Fruit fly (Drosophila melanogaster): ENCODE results near the gene CG4318.

Gene CG4318

dm6 chrX:13130175-13130822 lies 24.4 kb downstream of the CG4318 start (continued):
- TF ChIP-seq CG6654 (GFP tag; optimal IDR thresholded peaks at IDR 0.05) (peak; percentile 52), CG4424 (GFP tag; optimal IDR thresholded peaks at IDR 0.05) (peak; percentile 73), lola (GFP tag; optimal IDR thresholded peaks at IDR 0.05) (peak in 2 of 3 experiments; percentile 37 to 82), peb (GFP tag; IDR thresholded peaks at IDR 0.05) (no peak), Atf-2 (GFP tag; optimal IDR thresholded peaks at IDR 0.05) (peak; percentile 77), CG12942 (GFP tag; optimal IDR thresholded peaks at IDR 0.05) (peak; percentile 49), CG4404 (GFP tag; IDR thresholded peaks at IDR 0.05) (no peak), B-H1 (GFP tag; IDR thresholded peaks at IDR 0.05) (no peak), CTCF (GFP tag; optimal IDR thresholded peaks at IDR 0.05) (peak; percentile 5), NFAT (GFP tag; IDR thresholded peaks at IDR 0.05) (no peak), p53 (GFP tag; optimal IDR thresholded peaks at IDR 0.05) (peak; percentile 15), tap (tag; optimal IDR thresholded peaks at IDR 0.05) (no peak), scrt (GFP tag; optimal IDR thresholded peaks at IDR 0.05) (peak; percentile 95), CG30020 (tag; optimal IDR thresholded peaks at IDR 0.05) (peak; percentile 35), E2f2 (GFP tag; IDR thresholded peaks at IDR 0.05) (0 out of 2 replicates have a peak, but pooled peaks have one; percentile 7), disco-r (GFP tag; optimal IDR thresholded peaks at IDR 0.05) (peak; percentile 29), Optix (GFP tag; IDR thresholded peaks at IDR 0.05) (peak; percentile 36; the same call in 1 of the 3 replicates), Dip3 (GFP tag; optimal IDR thresholded peaks at IDR 0.05) (peak; percentile 49), row (GFP tag; IDR thresholded peaks at IDR 0.05) (peak; percentile 71), Meics (GFP tag; optimal IDR thresholded peaks at IDR 0.05) (peak; percentile 81), Ets97D (GFP tag; optimal IDR thresholded peaks at IDR 0.05) (no peak), Drgx (GFP tag; IDR thresholded peaks at IDR 0.05) (peak; percentile 59; the same call in 1 of the 2 replicates), cas (GFP tag; IDR thresholded peaks at IDR 0.05) (no peak), hkb (optimal IDR thresholded peaks at IDR 0.05) (no peak), hkb (GFP tag; IDR thresholded peaks at IDR 0.05) (peak; percentile 70), Fer1 (GFP tag; optimal IDR thresholded peaks at IDR 0.05) (peak; percentile 83), bab2 (GFP tag; optimal IDR thresholded peaks at IDR 0.05) (peak; percentile 52), Dek (tag; optimal IDR thresholded peaks at IDR 0.05) (peak; percentile 54), CG10366 (GFP tag; IDR thresholded peaks at IDR 0.05) (no peak; the same call in 1 of the 2 replicates), NK7.1 (GFP tag; optimal IDR thresholded peaks at IDR 0.05) (peak; percentile 60), CG12155 (GFP tag; optimal IDR thresholded peaks at IDR 0.05) (peak; percentile 39), CG7928 (GFP tag; optimal IDR thresholded peaks at IDR 0.05) (peak; percentile 9), wdn (GFP tag; IDR thresholded peaks at IDR 0.05) (no peak), CG13287 (GFP tag; IDR thresholded peaks at IDR 0.05; ENCODE audit: partially characterized antibody) (no peak), Hr3 (GFP tag; optimal IDR thresholded peaks at IDR 0.05) (peak; percentile 36), tgo (GFP tag; IDR thresholded peaks at IDR 0.05) (peak; percentile 39; the same call in 1 of the 3 replicates), CG8924 (tag; optimal IDR thresholded peaks at IDR 0.05) (peak; percentile 84), danr (GFP tag; IDR thresholded peaks at IDR 0.05) (peak; percentile 33; the same call in 1 of the 2 replicates), CG13424 (tag; optimal IDR thresholded peaks at IDR 0.05) (peak; percentile 83), Neu2 (GFP tag; optimal IDR thresholded peaks at IDR 0.05; ENCODE audit: borderline replicate concordance) (no peak), Asciz (GFP tag; optimal IDR thresholded peaks at IDR 0.05) (peak; percentile 48), D19A (tag; optimal IDR thresholded peaks at IDR 0.05) (peak; percentile 80), CG10959 (GFP tag; IDR thresholded peaks at IDR 0.05) (no peak), D (optimal IDR thresholded peaks at IDR 0.05) (no peak), D (GFP tag; optimal IDR thresholded peaks at IDR 0.05) (peak; percentile 77), dimm (GFP tag; IDR thresholded peaks at IDR 0.05) (no peak), Bteb2 (GFP tag; optimal IDR thresholded peaks at IDR 0.05) (peak; percentile 51), Side (GFP tag; optimal IDR thresholded peaks at IDR 0.05) (peak; percentile 40), bsh (GFP tag; optimal IDR thresholded peaks at IDR 0.05) (peak; percentile 54 to 70), CG6765 (GFP tag; optimal IDR thresholded peaks at IDR 0.05) (peak; percentile 34), CG1792 (GFP tag; optimal IDR thresholded peaks at IDR 0.05) (peak; percentile 22), crc (GFP tag; optimal IDR thresholded peaks at IDR 0.05) (peak; percentile 51)
